Fruit fly (Drosophila melanogaster): ENCODE results near the gene Trc8.

Gene Trc8

DNA sequence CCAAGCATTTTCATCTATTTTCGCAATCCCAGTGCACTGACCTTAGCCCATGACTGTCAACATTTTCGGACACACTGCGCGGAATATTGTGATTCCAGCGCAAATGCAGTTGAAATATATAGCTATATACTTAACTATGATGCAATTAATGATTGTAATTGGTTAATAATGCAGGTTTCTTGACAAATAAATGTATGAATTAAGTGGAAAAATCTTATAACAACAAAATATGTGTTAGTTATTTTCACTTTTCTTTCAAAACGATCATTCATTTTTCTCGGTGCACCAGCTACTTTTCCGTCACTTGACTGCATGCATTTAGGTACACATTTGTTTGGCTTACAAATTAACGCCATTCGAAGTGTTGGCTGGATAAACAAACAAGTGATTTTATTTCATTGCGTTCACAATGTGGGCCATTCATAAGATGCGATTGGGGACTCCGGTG, 44.9 kb downstream of the Trc8 start (continued):
- peak; percentile 77 for TF ChIP-seq phol (tag; optimal IDR thresholded peaks at IDR 0.05)
- TF ChIP-seq CG15269 (tag; optimal IDR thresholded peaks at IDR 0.05) = peak; percentile 26
- TF ChIP-seq dati (GFP tag; IDR thresholded peaks at IDR 0.05) = no peak
- TF ChIP-seq Nf-YC (tag; optimal IDR thresholded peaks at IDR 0.05) = no peak
- TF ChIP-seq odd (GFP tag; optimal IDR thresholded peaks at IDR 0.05) = no peak
- TF ChIP-seq Hmr (GFP tag; optimal IDR thresholded peaks at IDR 0.05) = peak; percentile 33
- peak; percentile 27 for TF ChIP-seq run (tag; optimal IDR thresholded peaks at IDR 0.05)
- TF ChIP-seq CG8290 (GFP tag; optimal IDR thresholded peaks at IDR 0.05) = no peak
- no peak for TF ChIP-seq CG8290 (tag; optimal IDR thresholded peaks at IDR 0.05)
- TF ChIP-seq CG16813 (GFP tag; IDR thresholded peaks at IDR 0.05; ENCODE audit: partially characterized antibody) = no peak
- no peak for TF ChIP-seq wdn (GFP tag; IDR thresholded peaks at IDR 0.05)
- TF ChIP-seq dysf (GFP tag; IDR thresholded peaks at IDR 0.05) = 0 out of 3 replicates have a peak, but pooled peaks have one; percentile 26
- TF ChIP-seq grn (GFP tag; optimal IDR thresholded peaks at IDR 0.05) = no peak
- TF ChIP-seq CG30403 (GFP tag; optimal IDR thresholded peaks at IDR 0.05) = peak; percentile 63
- no peak for TF ChIP-seq CG7745 (tag; optimal IDR thresholded peaks at IDR 0.05)
- no peak for TF ChIP-seq Max (GFP tag; optimal IDR thresholded peaks at IDR 0.05)
- TF ChIP-seq CG15601 (tag; optimal IDR thresholded peaks at IDR 0.05) = peak; percentile 2
- TF ChIP-seq MTF-1 (GFP tag; optimal IDR thresholded peaks at IDR 0.05; ENCODE audit: borderline replicate concordance) = no peak
- TF ChIP-seq Lim3 (GFP tag; IDR thresholded peaks at IDR 0.05) = no peak
- TF ChIP-seq Blimp-1 (GFP tag; optimal IDR thresholded peaks at IDR 0.05) = peak; percentile 63
- peak; percentile 45 for TF ChIP-seq Vsx1 (GFP tag; optimal IDR thresholded peaks at IDR 0.05)
- TF ChIP-seq CG13624 (GFP tag; optimal IDR thresholded peaks at IDR 0.05) = no peak
- peak; percentile 16; the same call in 1 of the 2 replicates for TF ChIP-seq ssp (GFP tag; IDR thresholded peaks at IDR 0.05)
- peak; percentile 55 for TF ChIP-seq gsb-n (tag; optimal IDR thresholded peaks at IDR 0.05)
- no peak for TF ChIP-seq Atf6 (GFP tag; IDR thresholded peaks at IDR 0.05)
- no peak for TF ChIP-seq D (optimal IDR thresholded peaks at IDR 0.05)
- peak; percentile 52 for TF ChIP-seq D (GFP tag; optimal IDR thresholded peaks at IDR 0.05)
- peak; percentile 53 for TF ChIP-seq oc (tag; optimal IDR thresholded peaks at IDR 0.05)
- peak in 1 of 2 experiments; percentile 87 for TF ChIP-seq eve (GFP tag; optimal IDR thresholded peaks at IDR 0.05)
- peak; percentile 58 for TF ChIP-seq nmo (GFP tag; optimal IDR thresholded peaks at IDR 0.05)
- peak; percentile 66 for TF ChIP-seq Ssrp (tag; optimal IDR thresholded peaks at IDR 0.05)
- 0 out of 2 replicates have a peak, but pooled peaks have one; percentile 39 for TF ChIP-seq H2.0 (GFP tag; IDR thresholded peaks at IDR 0.05)
- TF ChIP-seq Sry-β (GFP tag; optimal IDR thresholded peaks at IDR 0.05) = no peak
- no peak for TF ChIP-seq crp (GFP tag; optimal IDR thresholded peaks at IDR 0.05)
- TF ChIP-seq hkb (optimal IDR thresholded peaks at IDR 0.05) = no peak
- TF ChIP-seq hkb (GFP tag; IDR thresholded peaks at IDR 0.05) = no peak; the same call in 1 of the 2 replicates
- peak; percentile 19 for TF ChIP-seq maf-S (GFP tag; optimal IDR thresholded peaks at IDR 0.05)
- TF ChIP-seq btn (GFP tag; optimal IDR thresholded peaks at IDR 0.05) = no peak
- peak; percentile 75 for TF ChIP-seq Sox102F (GFP tag; optimal IDR thresholded peaks at IDR 0.05)
- no peak for TF ChIP-seq sc (optimal IDR thresholded peaks at IDR 0.05)
- TF ChIP-seq sc (GFP tag; optimal IDR thresholded peaks at IDR 0.05) = peak; percentile 48
- TF ChIP-seq scrt (GFP tag; optimal IDR thresholded peaks at IDR 0.05) = no peak
- TF ChIP-seq chn (GFP tag; optimal IDR thresholded peaks at IDR 0.05) = peak; percentile 43
- TF ChIP-seq tll (GFP tag; optimal IDR thresholded peaks at IDR 0.05) = peak in 1 of 2 experiments; percentile 39
- peak; percentile 26 for TF ChIP-seq trem (tag; optimal IDR thresholded peaks at IDR 0.05)
- peak; percentile 41 for TF ChIP-seq jumu (GFP tag; optimal IDR thresholded peaks at IDR 0.05)
- no peak for TF ChIP-seq TFAM (GFP tag; optimal IDR thresholded peaks at IDR 0.05)
- TF ChIP-seq CG33213 (GFP tag; optimal IDR thresholded peaks at IDR 0.05) = no peak
- TF ChIP-seq CG11723 (GFP tag; optimal IDR thresholded peaks at IDR 0.05) = peak; percentile 17
- peak; percentile 43 for TF ChIP-seq nerfin-1 (tag; optimal IDR thresholded peaks at IDR 0.05)
- no peak for TF ChIP-seq Dll (GFP tag; IDR thresholded peaks at IDR 0.05; ENCODE audit: partially characterized antibody)
